Worm (Caenorhabditis elegans) whole organism, young adult: ENCODE data around the gene C28D4.7.

Experiments
- B0261.1 ChIP-seq: sonication (generic microtip); optimal IDR thresholded peaks from 2 replicates; lab custom pipeline; 2016; ENCODE audit warnings: mild to moderate bottlenecking, missing genetic modification characterization, moderate library complexity, missing compliant biosample characterization
- F10E7.11 ChIP-seq: sonication (generic microtip); optimal IDR thresholded peaks from 2 replicates; lab custom pipeline; 2017; ENCODE audit warnings: mild to moderate bottlenecking, missing genetic modification characterization, moderate library complexity, missing compliant biosample characterization
- F33H1.4 ChIP-seq: fragments of 200-800 bp; sonication (Bioruptor generic); IDR thresholded peaks from 2 replicates; pipeline ENCODE4 v1.3.6; 2022; ENCODE audit warnings: missing genetic modification reagents, missing genetic modification characterization, missing compliant biosample characterization
- F57A8.1 ChIP-seq: fragments of 200-800 bp; sonication (Bioruptor generic); optimal IDR thresholded peaks from 2 replicates; lab custom pipeline; 2018; ENCODE audit warnings: mild to moderate bottlenecking, missing genetic modification characterization, moderate library complexity, missing compliant biosample characterization
- F57C9.4 ChIP-seq: sonication (generic microtip); optimal IDR thresholded peaks from 2 replicates; lab custom pipeline; 2017; ENCODE audit warnings: mild to moderate bottlenecking, missing genetic modification characterization, missing compliant biosample characterization
- K11D2.4 ChIP-seq: fragments of 200-800 bp; sonication (Bioruptor generic); IDR thresholded peaks from 2 replicates; pipeline ENCODE4 v1.3.6; 2022; ENCODE audit warnings: missing genetic modification reagents, missing genetic modification characterization, missing compliant biosample characterization
- K12H6.12 ChIP-seq: fragments of 200-800 bp; sonication (Bioruptor generic); optimal IDR thresholded peaks from 2 replicates; lab custom pipeline; 2018; ENCODE audit warnings: mild to moderate bottlenecking, missing genetic modification characterization, missing compliant biosample characterization
- Y53G8AR.9 ChIP-seq: fragments of 200-800 bp; sonication (Bioruptor generic); conservative IDR thresholded peaks from 2 replicates; pipeline ENCODE4 v1.3.6; 2022; ENCODE audit warnings: missing genetic modification reagents, missing genetic modification characterization, missing compliant biosample characterization
- Y56A3A.18 ChIP-seq: fragments of 200-800 bp; sonication (Bioruptor generic); IDR thresholded peaks from 2 replicates; pipeline ENCODE4 v1.3.6; 2022; ENCODE audit warnings: missing genetic modification reagents, missing genetic modification characterization, missing compliant biosample characterization
- Y95B8A.8 ChIP-seq: fragments of 200-800 bp; sonication (Bioruptor generic); IDR thresholded peaks from 2 replicates; pipeline ENCODE4 v1.3.6; 2022; ENCODE audit warnings: missing genetic modification reagents, missing genetic modification characterization, missing compliant biosample characterization
- aptf-3 ChIP-seq: fragments of 200-800 bp; sonication (Bioruptor generic); IDR thresholded peaks from 2 replicates; pipeline ENCODE4 v1.3.6; 2022; ENCODE audit warnings: missing genetic modification characterization, missing compliant biosample characterization
- athp-1 ChIP-seq: sonication (generic microtip); optimal IDR thresholded peaks from 2 replicates; lab custom pipeline; 2017; ENCODE audit warnings: mild to moderate bottlenecking, missing genetic modification characterization, missing compliant biosample characterization
- attf-5 ChIP-seq: fragments of 200-800 bp; sonication (Bioruptor generic); optimal IDR thresholded peaks from 2 replicates; lab custom pipeline; 2018; ENCODE audit warnings: mild to moderate bottlenecking, missing genetic modification characterization, missing compliant biosample characterization
- bed-2 ChIP-seq: fragments of 200-800 bp; sonication (Bioruptor generic); IDR thresholded peaks from 2 replicates; pipeline ENCODE4 v1.3.6; 2022; ENCODE audit warnings: missing genetic modification reagents, missing genetic modification characterization, missing compliant biosample characterization
- ceh-27 ChIP-seq: fragments of 200-800 bp; sonication (Bioruptor generic); optimal IDR thresholded peaks from 2 replicates; lab custom pipeline; 2018; ENCODE audit warnings: mild to moderate bottlenecking, missing genetic modification characterization, moderate library complexity, missing compliant biosample characterization
- ceh-58 ChIP-seq: fragments of 200-800 bp; sonication (Bioruptor generic); IDR thresholded peaks from 2 replicates; pipeline ENCODE4 v1.3.6; 2022; ENCODE audit warnings: missing genetic modification characterization, missing compliant biosample characterization
- efl-1 ChIP-seq: fragments of 150-350 bp; optimal IDR thresholded peaks from 2 replicates; lab custom pipeline; 2014; ENCODE audit warnings: missing biosample characterization, missing genetic modification reagents, missing genetic modification characterization
- egl-44 ChIP-seq: fragments of 200-800 bp; sonication (Bioruptor generic); IDR thresholded peaks from 2 replicates; pipeline ENCODE4 v1.3.6; 2022; ENCODE audit warnings: missing genetic modification reagents, missing genetic modification characterization, missing compliant biosample characterization
- egrh-3 ChIP-seq: fragments of 200-800 bp; sonication (Bioruptor generic); IDR thresholded peaks from 2 replicates; pipeline ENCODE4 v1.3.6; 2022; ENCODE audit warnings: missing genetic modification reagents, missing genetic modification characterization, missing compliant biosample characterization
- fkh-3 ChIP-seq: sonication (generic microtip); optimal IDR thresholded peaks from 2 replicates; lab custom pipeline; 2016; ENCODE audit warnings: mild to moderate bottlenecking, missing genetic modification characterization, missing compliant biosample characterization
- him-1 ChIP-seq: sonication (generic microtip); optimal IDR thresholded peaks from 2 replicates; lab custom pipeline; 2016; ENCODE audit warnings: missing genotype, missing genetic modification reagents, missing genetic modification characterization, missing compliant biosample characterization
- hlh-12 ChIP-seq: sonication (generic microtip); optimal IDR thresholded peaks from 2 replicates; lab custom pipeline; 2016; ENCODE audit warnings: missing genetic modification characterization, missing compliant biosample characterization
- hmg-1.2 ChIP-seq: fragments of 200-800 bp; sonication (Bioruptor generic); IDR thresholded peaks from 2 replicates; pipeline ENCODE4 v1.3.6; 2022; ENCODE audit warnings: missing genetic modification reagents, missing genetic modification characterization, missing compliant biosample characterization
- hrde-1 ChIP-seq: sonication (generic microtip); optimal IDR thresholded peaks from 2 replicates; lab custom pipeline; 2016; ENCODE audit warnings: missing genetic modification characterization, mild to moderate bottlenecking, missing compliant biosample characterization, moderate library complexity, missing genotype, missing genetic modification reagents, borderline replicate concordance
- hsf-1 ChIP-seq: fragments of 200-800 bp; sonication (Bioruptor generic); IDR thresholded peaks from 2 replicates; pipeline ENCODE4 v1.3.6; 2022; ENCODE audit warnings: missing genetic modification reagents, missing genetic modification characterization, missing compliant biosample characterization
- let-526 ChIP-seq: fragments of 200-800 bp; sonication (Bioruptor generic); IDR thresholded peaks from 2 replicates; pipeline ENCODE4 v1.3.6; 2022; ENCODE audit warnings: missing genetic modification reagents, missing genetic modification characterization, missing compliant biosample characterization
- lin-40 ChIP-seq: sonication (generic microtip); optimal IDR thresholded peaks from 2 replicates; lab custom pipeline; 2016; ENCODE audit warnings: missing genetic modification characterization, mild to moderate bottlenecking, missing compliant biosample characterization, missing genotype, missing genetic modification reagents
- lin-54 ChIP-seq: fragments of 200-800 bp; sonication (Bioruptor generic); optimal IDR thresholded peaks from 2 replicates; lab custom pipeline; 2018; ENCODE audit warnings: mild to moderate bottlenecking, missing genetic modification characterization, missing compliant biosample characterization
- lir-1 ChIP-seq: fragments of 200-800 bp; sonication (Bioruptor generic); conservative IDR thresholded peaks from 2 replicates; pipeline ENCODE4 v1.3.6; 2022; ENCODE audit warnings: missing genetic modification reagents, missing genetic modification characterization, missing compliant biosample characterization
- lsy-27 ChIP-seq: sonication (generic microtip); optimal IDR thresholded peaks from 2 replicates; lab custom pipeline; 2017; ENCODE audit warnings: missing genetic modification characterization, mild to moderate bottlenecking, missing compliant biosample characterization, antibody characterized with exemption, missing genotype, borderline replicate concordance; ENCODE audit not compliant: insufficient read depth
- madf-8 ChIP-seq: fragments of 200-800 bp; sonication (Bioruptor generic); conservative IDR thresholded peaks from 2 replicates; pipeline ENCODE4 v1.3.6; 2022; ENCODE audit warnings: missing genetic modification reagents, missing genetic modification characterization, missing compliant biosample characterization
- mes-4 ChIP-seq: sonication (generic microtip); optimal IDR thresholded peaks from 2 replicates; lab custom pipeline; 2016; ENCODE audit warnings: missing genotype, missing genetic modification characterization, missing compliant biosample characterization
- nfya-1 ChIP-seq: sonication (generic microtip); optimal IDR thresholded peaks from 2 replicates; lab custom pipeline; 2017; ENCODE audit warnings: antibody characterized with exemption, missing compliant biosample characterization, missing genetic modification characterization, borderline replicate concordance; ENCODE audit not compliant: insufficient read depth
- nfya-2 ChIP-seq: fragments of 200-800 bp; sonication (Bioruptor generic); IDR thresholded peaks from 2 replicates; pipeline ENCODE4 v1.3.6; 2022; ENCODE audit warnings: missing genetic modification reagents, missing genetic modification characterization, missing compliant biosample characterization
- nhr-120 ChIP-seq: fragments of 200-800 bp; sonication (Bioruptor generic); IDR thresholded peaks from 2 replicates; pipeline ENCODE4 v1.3.6; 2022; ENCODE audit warnings: missing genetic modification characterization, missing compliant biosample characterization
- pha-4 ChIP-seq: fragments of 150-350 bp; sonication (generic microtip); optimal IDR thresholded peaks from 2 replicates; lab custom pipeline; 2014; ENCODE audit warnings: missing biosample characterization, missing genetic modification reagents, missing genetic modification characterization
- repo-1 ChIP-seq: sonication (generic microtip); optimal IDR thresholded peaks from 2 replicates; lab custom pipeline; 2017; ENCODE audit warnings: mild to moderate bottlenecking, missing genetic modification characterization, missing compliant biosample characterization
- rpc-1 ChIP-seq, 2 experiments: fragments of 150-350 bp in 1 of 2; sonication (generic microtip) in 1 of 2; optimal IDR thresholded peaks; 2 replicates each; lab custom pipeline; 2014 to 2018; ENCODE audit warnings: missing biosample characterization in 1 of 2, missing genetic modification characterization in 1 of 2, missing genetic modification reagents in 1 of 2, missing genotype in 1 of 2
- sdz-38 ChIP-seq: sonication (generic microtip); optimal IDR thresholded peaks from 2 replicates; lab custom pipeline; 2016; ENCODE audit warnings: missing genotype, missing genetic modification characterization, missing compliant biosample characterization
- sea-2 ChIP-seq: fragments of 200-800 bp; sonication (Bioruptor generic); IDR thresholded peaks from 2 replicates; pipeline ENCODE4 v1.3.6; 2022; ENCODE audit warnings: missing genetic modification characterization, missing compliant biosample characterization
- snpc-1.1 ChIP-seq: sonication (generic microtip); optimal IDR thresholded peaks from 2 replicates; lab custom pipeline; 2017; ENCODE audit warnings: missing genetic modification characterization, mild to moderate bottlenecking, missing compliant biosample characterization, antibody characterized with exemption, moderate library complexity, missing genotype, missing genetic modification reagents; ENCODE audit not compliant: insufficient read depth
- snpc-1.3 ChIP-seq: sonication (generic microtip); optimal IDR thresholded peaks from 2 replicates; lab custom pipeline; 2017; ENCODE audit warnings: missing genetic modification characterization, mild to moderate bottlenecking, missing compliant biosample characterization, antibody characterized with exemption, moderate library complexity, missing genotype, missing genetic modification reagents; ENCODE audit not compliant: insufficient read depth
- snpc-3.4 ChIP-seq: sonication (generic microtip); optimal IDR thresholded peaks from 2 replicates; lab custom pipeline; 2017; ENCODE audit warnings: missing genetic modification characterization, mild to moderate bottlenecking, missing compliant biosample characterization, antibody characterized with exemption, moderate library complexity, missing genotype, missing genetic modification reagents
- somi-1 ChIP-seq: fragments of 200-800 bp; sonication (Bioruptor generic); optimal IDR thresholded peaks from 2 replicates; lab custom pipeline; 2018; ENCODE audit warnings: mild to moderate bottlenecking, missing genetic modification characterization, missing compliant biosample characterization
- tbp1 ChIP-seq: fragments of 200-800 bp; sonication (Bioruptor generic); optimal IDR thresholded peaks from 2 replicates; lab custom pipeline; 2018; ENCODE audit warnings: mild to moderate bottlenecking, missing genetic modification characterization, missing compliant biosample characterization
- tbx-9 ChIP-seq: sonication (generic microtip); optimal IDR thresholded peaks from 2 replicates; lab custom pipeline; 2016; ENCODE audit warnings: borderline replicate concordance, missing genetic modification characterization, inconsistent platforms, missing compliant biosample characterization
- unc-62 ChIP-seq: fragments of 150-350 bp; optimal IDR thresholded peaks from 2 replicates; lab custom pipeline; 2014; ENCODE audit warnings: missing biosample characterization, missing genetic modification reagents, missing genetic modification characterization
- ztf-22 ChIP-seq: fragments of 200-800 bp; sonication (Bioruptor generic); optimal IDR thresholded peaks from 2 replicates; lab custom pipeline; 2018; ENCODE audit warnings: mild to moderate bottlenecking, missing genetic modification characterization, moderate library complexity, missing compliant biosample characterization

Gene C28D4.7

DNA sequence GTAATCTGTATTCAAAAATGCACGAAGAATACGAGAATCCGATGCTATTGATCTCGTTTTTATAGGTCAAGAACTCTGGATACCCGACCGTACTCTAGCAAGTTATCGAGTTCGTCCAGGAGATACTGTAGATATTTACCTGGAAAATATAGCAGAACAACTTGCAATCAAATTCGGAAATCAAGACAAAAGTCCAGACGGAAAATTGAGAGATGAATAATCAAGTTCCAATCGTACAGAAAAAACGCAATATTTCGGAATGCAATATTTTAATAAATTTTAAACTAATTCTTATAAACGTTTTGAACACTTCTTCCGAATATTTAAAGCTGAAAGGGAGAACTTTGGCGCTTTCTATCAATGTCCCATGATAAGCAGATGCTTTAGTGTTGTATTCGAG is 3.9 kb downstream of the C28D4.7 start (continued):
- TF ChIP-seq sdz-38 (tag; lab: Kevin White, UChicago) (no peak), egl-44 (GFP tag; lab: Robert Waterston, UW) (no peak), ceh-58 (GFP tag; lab: Robert Waterston, UW) (no peak), him-1 (tag; lab: Kevin White, UChicago) (peak; percentile 35), F57C9.4 (no peak), Y56A3A.18 (no peak), let-526 (GFP tag; lab: Robert Waterston, UW) (no peak), lin-54 (GFP tag; lab: Kevin White, UChicago) (peak; percentile 37), ceh-27 (GFP tag; lab: Kevin White, UChicago) (no peak), aptf-3 (no peak), nfya-1 (tag; lab: Kevin White, UChicago) (no peak), K11D2.4 (GFP tag; lab: Robert Waterston, UW) (no peak), somi-1 (GFP tag; lab: Kevin White, UChicago) (no peak), tbp1 (peak; percentile 33), nhr-120 (GFP tag; lab: Robert Waterston, UW) (no peak), hmg-1.2 (GFP tag; lab: Robert Waterston, UW) (peak; percentile 36), hlh-12 (tag; lab: Kevin White, UChicago) (no peak), egrh-3 (GFP tag; lab: Robert Waterston, UW) (no peak), lir-1 (no peak), bed-2 (no peak), hsf-1 (GFP tag; lab: Robert Waterston, UW) (peak; percentile 66; the same call in 1 of the 2 replicates), snpc-3.4 (tag; lab: Kevin White, UChicago) (no peak), madf-8 (GFP tag; lab: Robert Waterston, UW) (no peak), snpc-1.3 (tag; lab: Kevin White, UChicago) (no peak), rpc-1 (optimal IDR thresholded peaks at IDR 0.05; lab: Kevin White, UChicago) (no peak), rpc-1 (tag; optimal IDR thresholded peaks at IDR 0.05; lab: Kevin White, UChicago) (no peak), sea-2 (GFP tag; lab: Robert Waterston, UW) (no peak), repo-1 (tag; lab: Kevin White, UChicago) (peak; percentile 13), efl-1 (GFP tag; lab: Kevin White, UChicago) (peak; percentile 33), Y95B8A.8 (GFP tag; lab: Robert Waterston, UW) (peak; percentile 80; the same call in 1 of the 2 replicates), snpc-1.1 (tag; lab: Kevin White, UChicago) (no peak), F57A8.1 (no peak), F33H1.4 (GFP tag; lab: Robert Waterston, UW) (peak; percentile 32; the same call in 1 of the 2 replicates), nfya-2 (GFP tag; lab: Robert Waterston, UW) (no peak), tbx-9 (tag; lab: Kevin White, UChicago) (peak; percentile 48), Y53G8AR.9 (GFP tag; lab: Robert Waterston, UW) (0 out of 2 replicates have a peak, but pooled peaks have one; percentile 65), lin-40 (tag; lab: Kevin White, UChicago) (no peak), unc-62 (no peak)

DNA sequence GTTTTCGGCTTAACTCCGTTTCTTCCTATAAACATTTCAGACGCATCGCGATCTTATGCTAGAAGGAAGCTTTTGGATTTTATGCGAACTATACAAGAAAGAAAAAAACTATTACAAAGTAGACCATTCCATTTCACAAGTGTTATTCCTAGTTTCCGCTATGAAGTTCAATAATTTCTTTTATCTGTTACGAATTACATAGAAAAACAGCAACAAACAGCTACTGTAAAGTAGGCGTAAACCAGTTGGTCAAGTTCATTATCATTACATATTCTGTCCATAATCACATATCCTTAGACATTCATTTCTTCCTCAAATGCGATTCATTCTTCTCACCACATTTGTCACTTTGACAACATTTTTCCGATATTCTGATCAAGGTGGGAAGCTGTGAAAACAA is 4.8 kb downstream of the C28D4.7 start, which contains the start of gene C28D4.10:
C28D4.10 (plus strand) TSS at position 301 of the 400 bp plus-strand sequence.
- TF ChIP-seq let-526 (GFP tag; lab: Robert Waterston, UW) (no peak), attf-5 (GFP tag; lab: Kevin White, UChicago) (no peak), lsy-27 (tag; lab: Kevin White, UChicago) (no peak), mes-4 (tag; lab: Kevin White, UChicago) (no peak), hrde-1 (tag; lab: Kevin White, UChicago) (no peak), pha-4 (no peak), K12H6.12 (tag; lab: Kevin White, UChicago) (no peak), athp-1 (tag; lab: Kevin White, UChicago) (no peak), F10E7.11 (tag; lab: Kevin White, UChicago) (no peak), ceh-27 (GFP tag; lab: Kevin White, UChicago) (no peak), B0261.1 (no peak), fkh-3 (no peak), tbx-9 (tag; lab: Kevin White, UChicago) (no peak), somi-1 (GFP tag; lab: Kevin White, UChicago) (no peak), ztf-22 (GFP tag; lab: Kevin White, UChicago) (no peak), snpc-3.4 (tag; lab: Kevin White, UChicago) (no peak)
